ENCODE assay signal across 4 fruit fly cellular contexts in the genomic region with DNA sequence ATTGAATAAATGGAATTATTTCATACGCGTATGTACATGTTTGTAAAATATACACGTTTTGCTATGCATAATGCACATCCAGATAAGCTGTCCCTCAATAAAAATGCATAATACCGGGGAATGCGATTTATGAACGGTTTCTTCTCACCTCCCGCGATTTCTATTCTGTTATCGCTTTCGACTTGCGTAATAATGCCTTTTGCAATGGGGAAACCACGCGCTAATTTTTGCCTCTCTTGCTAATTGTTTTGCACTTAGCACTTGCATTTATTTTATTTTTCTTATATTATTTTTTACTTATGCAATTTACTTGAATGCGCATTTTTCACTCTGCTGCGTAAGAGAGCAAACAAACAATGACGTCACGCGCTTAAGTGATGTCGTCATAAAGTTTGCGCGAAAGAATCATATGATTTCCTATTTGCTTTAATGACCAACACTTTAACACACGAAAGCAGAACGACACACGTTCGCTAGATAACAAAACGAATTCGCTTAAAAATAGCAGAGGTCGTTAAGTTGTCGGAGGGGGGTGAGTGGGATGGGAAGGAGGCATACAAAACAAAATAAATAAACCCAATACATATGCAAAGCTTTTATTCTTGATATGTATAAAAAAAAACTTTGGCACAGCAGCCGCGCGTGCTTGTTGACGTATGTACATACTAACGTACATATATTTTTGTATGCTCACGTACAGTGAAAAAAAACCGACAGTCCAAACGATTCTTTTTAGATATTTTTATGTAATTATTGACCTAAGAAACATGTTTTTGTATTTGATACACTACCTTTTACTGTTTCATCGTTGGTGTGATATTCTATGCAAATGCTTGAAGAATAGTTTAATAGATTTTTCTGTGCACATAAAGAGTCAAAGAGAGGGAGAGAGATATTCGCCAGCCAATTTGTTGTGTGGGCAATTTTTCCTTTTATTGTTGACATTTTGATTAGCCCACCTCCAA.
TF ChIP-seq lines count a peak whose summit lies in the region.

No protein-coding gene starts in this region.

TF ChIP-seq in whole organism, adult, 20 proteins besides CTCF, POLR2A, EP300 and RAD21 (continued from another document):
- TF ChIP-seq cic (GFP tag; optimal IDR thresholded peaks at IDR 0.05; lab: Kevin White, UChicago) (peak; percentile 57), CG14711 (tag; optimal IDR thresholded peaks at IDR 0.05; lab: Kevin White, UChicago) (peak; percentile 55), cnc (optimal IDR thresholded peaks at IDR 0.05; lab: Kevin White, UChicago) (peak in 1 of 2 experiments; percentile 51), toe (GFP tag; optimal IDR thresholded peaks at IDR 0.05; lab: Kevin White, UChicago) (no peak), CG7045 (GFP tag; optimal IDR thresholded peaks at IDR 0.05; lab: Kevin White, UChicago) (peak; percentile 14)
TF ChIP-seq in whole organism, adult: peak in this region for 15.

TF ChIP-seq in whole organism, embryonic, 481 proteins besides CTCF, POLR2A, EP300 and RAD21 (continued from another document and continues in another):
- 0 out of 2 replicates have a peak, but pooled peaks have one; percentile 22 for TF ChIP-seq Ptx1 (GFP tag; IDR thresholded peaks at IDR 0.05; lab: Robert Waterston, UW)
- TF ChIP-seq zen (tag; optimal IDR thresholded peaks at IDR 0.05; lab: Kevin White, UChicago): no peak
- TF ChIP-seq CG2120 (GFP tag; optimal IDR thresholded peaks at IDR 0.05; lab: Kevin White, UChicago): peak; percentile 91
- TF ChIP-seq CG32532 (GFP tag; IDR thresholded peaks at IDR 0.05; lab: Robert Waterston, UW): no peak
- TF ChIP-seq repo (GFP tag; optimal IDR thresholded peaks at IDR 0.05; lab: Kevin White, UChicago): peak; percentile 28
- peak; percentile 69 for TF ChIP-seq ems (GFP tag; optimal IDR thresholded peaks at IDR 0.05; lab: Kevin White, UChicago)
- TF ChIP-seq PHDP (tag; optimal IDR thresholded peaks at IDR 0.05; lab: Kevin White, UChicago): peak; percentile 72
- TF ChIP-seq Ada2b (GFP tag; IDR thresholded peaks at IDR 0.05; lab: Robert Waterston, UW): no peak
- no peak for TF ChIP-seq tna (GFP tag; IDR thresholded peaks at IDR 0.05; lab: Robert Waterston, UW; ENCODE audit: partially characterized antibody)
- no peak for TF ChIP-seq Fer2 (tag; optimal IDR thresholded peaks at IDR 0.05; lab: Kevin White, UChicago)
- peak; percentile 72 for TF ChIP-seq eyg (GFP tag; optimal IDR thresholded peaks at IDR 0.05; lab: Kevin White, UChicago)
- TF ChIP-seq Ets65A (GFP tag; lab: Kevin White, UChicago): peak; percentile 78
- TF ChIP-seq CG16863 (GFP tag; optimal IDR thresholded peaks at IDR 0.05; lab: Kevin White, UChicago): peak; percentile 19
- no peak for TF ChIP-seq lola (GFP tag; optimal IDR thresholded peaks at IDR 0.05; lab: Kevin White, UChicago)
- no peak for TF ChIP-seq Hr39 (optimal IDR thresholded peaks at IDR 0.05; lab: Kevin White, UChicago)
- TF ChIP-seq CG17612 (GFP tag; IDR thresholded peaks at IDR 0.05; lab: Robert Waterston, UW): no peak
- TF ChIP-seq Stat92E (GFP tag; optimal IDR thresholded peaks at IDR 0.05; lab: Kevin White, UChicago): no peak
- TF ChIP-seq tio (GFP tag; optimal IDR thresholded peaks at IDR 0.05; lab: Kevin White, UChicago): peak; percentile 43
- peak; percentile 26 for TF ChIP-seq Hr3 (GFP tag; optimal IDR thresholded peaks at IDR 0.05; lab: Kevin White, UChicago)
- TF ChIP-seq MESR4 (GFP tag; optimal IDR thresholded peaks at IDR 0.05; lab: Kevin White, UChicago): no peak
- TF ChIP-seq CG13775 (GFP tag; optimal IDR thresholded peaks at IDR 0.05; lab: Kevin White, UChicago): peak; percentile 53
- TF ChIP-seq ttk (GFP tag; IDR thresholded peaks at IDR 0.05; lab: Robert Waterston, UW): no peak
- TF ChIP-seq trh (GFP tag; optimal IDR thresholded peaks at IDR 0.05; lab: Kevin White, UChicago): no peak
- no peak for TF ChIP-seq CG7271 (tag; optimal IDR thresholded peaks at IDR 0.05; lab: Kevin White, UChicago)
- peak; percentile 4 for TF ChIP-seq sima (GFP tag; optimal IDR thresholded peaks at IDR 0.05; lab: Kevin White, UChicago)
- no peak for TF ChIP-seq Dip2 (GFP tag; IDR thresholded peaks at IDR 0.05; lab: Robert Waterston, UW)
- TF ChIP-seq Chrac-16 (GFP tag; optimal IDR thresholded peaks at IDR 0.05; lab: Kevin White, UChicago): peak; percentile 40
- no peak for TF ChIP-seq ATbp (GFP tag; optimal IDR thresholded peaks at IDR 0.05; lab: Kevin White, UChicago)
- TF ChIP-seq lab (GFP tag; optimal IDR thresholded peaks at IDR 0.05; lab: Kevin White, UChicago): peak; percentile 88
- TF ChIP-seq CG6683 (GFP tag; optimal IDR thresholded peaks at IDR 0.05; lab: Kevin White, UChicago): no peak
- TF ChIP-seq CG7928 (GFP tag; optimal IDR thresholded peaks at IDR 0.05; lab: Kevin White, UChicago): peak; percentile 54
- peak; percentile 23 for TF ChIP-seq CG1647 (GFP tag; optimal IDR thresholded peaks at IDR 0.05; lab: Kevin White, UChicago)
- peak; percentile 20 for TF ChIP-seq Atf3 (GFP tag; optimal IDR thresholded peaks at IDR 0.05; lab: Kevin White, UChicago)
- peak; percentile 74 for TF ChIP-seq gem (tag; optimal IDR thresholded peaks at IDR 0.05; lab: Kevin White, UChicago)
- no peak for TF ChIP-seq BEAF-32 (GFP tag; optimal IDR thresholded peaks at IDR 0.05; lab: Kevin White, UChicago)
- peak; percentile 65 for TF ChIP-seq CG10147 (GFP tag; optimal IDR thresholded peaks at IDR 0.05; lab: Kevin White, UChicago)
- TF ChIP-seq Asciz (GFP tag; optimal IDR thresholded peaks at IDR 0.05; lab: Kevin White, UChicago): peak; percentile 20
- TF ChIP-seq Fer1 (GFP tag; optimal IDR thresholded peaks at IDR 0.05; lab: Kevin White, UChicago): peak; percentile 76
- TF ChIP-seq Hmx (GFP tag; optimal IDR thresholded peaks at IDR 0.05; lab: Kevin White, UChicago): no peak

TF ChIP-seq in whole organism, prepupa, 60 proteins besides CTCF, POLR2A, EP300 and RAD21 (continued from another document and continues in another):
- no peak for TF ChIP-seq CG8319 (GFP tag; optimal IDR thresholded peaks at IDR 0.05; lab: Kevin White, UChicago)
- TF ChIP-seq Eip75B (GFP tag; optimal IDR thresholded peaks at IDR 0.05; lab: Kevin White, UChicago): peak; percentile 31
- peak in 1 of 2 experiments; percentile 81 for TF ChIP-seq salr (GFP tag; optimal IDR thresholded peaks at IDR 0.05; lab: Kevin White, UChicago)
- peak; percentile 58 for TF ChIP-seq Ets96B (tag; optimal IDR thresholded peaks at IDR 0.05; lab: Kevin White, UChicago)
- peak; percentile 83 for TF ChIP-seq net (GFP tag; optimal IDR thresholded peaks at IDR 0.05; lab: Kevin White, UChicago)
- no peak for TF ChIP-seq Hr38 (GFP tag; optimal IDR thresholded peaks at IDR 0.05; lab: Kevin White, UChicago)
- peak; percentile 76 for TF ChIP-seq CG3919 (GFP tag; optimal IDR thresholded peaks at IDR 0.05; lab: Kevin White, UChicago)
- TF ChIP-seq cyc (GFP tag; optimal IDR thresholded peaks at IDR 0.05; lab: Kevin White, UChicago): peak; percentile 45
- peak; percentile 92 for TF ChIP-seq vri (GFP tag; optimal IDR thresholded peaks at IDR 0.05; lab: Kevin White, UChicago)
- peak; percentile 61 for TF ChIP-seq CG11762 (GFP tag; optimal IDR thresholded peaks at IDR 0.05; lab: Kevin White, UChicago; ENCODE audit: insufficient read depth)
- TF ChIP-seq CG6276 (GFP tag; optimal IDR thresholded peaks at IDR 0.05; lab: Kevin White, UChicago): peak; percentile 54
- peak; percentile 47 for TF ChIP-seq CG31627 (GFP tag; optimal IDR thresholded peaks at IDR 0.05; lab: Kevin White, UChicago)
- TF ChIP-seq CG9139 (GFP tag; optimal IDR thresholded peaks at IDR 0.05; lab: Kevin White, UChicago): peak; percentile 10
- TF ChIP-seq CG6854 (GFP tag; optimal IDR thresholded peaks at IDR 0.05; lab: Kevin White, UChicago): no peak
- TF ChIP-seq Ets21C (GFP tag; optimal IDR thresholded peaks at IDR 0.05; lab: Kevin White, UChicago): peak; percentile 25
- TF ChIP-seq pdm3 (GFP tag; optimal IDR thresholded peaks at IDR 0.05; lab: Kevin White, UChicago): peak; percentile 74
- peak; percentile 51 for TF ChIP-seq CG34406 (GFP tag; optimal IDR thresholded peaks at IDR 0.05; lab: Kevin White, UChicago)
- peak; percentile 67 for TF ChIP-seq achi (GFP tag; optimal IDR thresholded peaks at IDR 0.05; lab: Kevin White, UChicago)
- peak; percentile 28 for TF ChIP-seq dac (GFP tag; optimal IDR thresholded peaks at IDR 0.05; lab: Kevin White, UChicago)
- TF ChIP-seq esn (GFP tag; optimal IDR thresholded peaks at IDR 0.05; lab: Kevin White, UChicago): peak; percentile 52
- peak; percentile 33 for TF ChIP-seq CG6808 (GFP tag; optimal IDR thresholded peaks at IDR 0.05; lab: Kevin White, UChicago)
- 0 out of 3 replicates have a peak, but pooled peaks have one; percentile 19 for TF ChIP-seq CG8119 (GFP tag; IDR thresholded peaks at IDR 0.05; lab: Robert Waterston, UW)
- peak; percentile 56 for TF ChIP-seq Hr39 (GFP tag; optimal IDR thresholded peaks at IDR 0.05; lab: Kevin White, UChicago)
- TF ChIP-seq Eip78C (GFP tag; lab: Kevin White, UChicago): peak; percentile 91
- peak; percentile 67 for TF ChIP-seq Sox14 (GFP tag; optimal IDR thresholded peaks at IDR 0.05; lab: Kevin White, UChicago)
- TF ChIP-seq Eip93F (GFP tag; optimal IDR thresholded peaks at IDR 0.05; lab: Kevin White, UChicago): peak; percentile 18
- no peak for TF ChIP-seq CG6163 (GFP tag; IDR thresholded peaks at IDR 0.05; lab: Robert Waterston, UW)
- peak; percentile 11 for TF ChIP-seq Sox15 (GFP tag; optimal IDR thresholded peaks at IDR 0.05; lab: Kevin White, UChicago)
- TF ChIP-seq Gug (GFP tag; IDR thresholded peaks at IDR 0.05; lab: Robert Waterston, UW): no peak
- peak; percentile 88 for TF ChIP-seq CG32006 (GFP tag; optimal IDR thresholded peaks at IDR 0.05; lab: Kevin White, UChicago)
- no peak for TF ChIP-seq CG15336 (GFP tag; IDR thresholded peaks at IDR 0.05; lab: Robert Waterston, UW)
- TF ChIP-seq CG16779 (tag; optimal IDR thresholded peaks at IDR 0.05; lab: Kevin White, UChicago): no peak
- TF ChIP-seq Lpt (GFP tag; optimal IDR thresholded peaks at IDR 0.05; lab: Kevin White, UChicago): peak; percentile 67
- TF ChIP-seq CG3032 (tag; optimal IDR thresholded peaks at IDR 0.05; lab: Kevin White, UChicago): peak; percentile 29
- TF ChIP-seq eg (GFP tag; IDR thresholded peaks at IDR 0.05; lab: Robert Waterston, UW): no peak
- TF ChIP-seq dsx (GFP tag; optimal IDR thresholded peaks at IDR 0.05; lab: Kevin White, UChicago; ENCODE audit: poor library complexity, severe bottlenecking): no peak
- TF ChIP-seq CG7368 (GFP tag; optimal IDR thresholded peaks at IDR 0.05; lab: Kevin White, UChicago): peak; percentile 51
- peak; percentile 10 for TF ChIP-seq CG11902 (GFP tag; optimal IDR thresholded peaks at IDR 0.05; lab: Kevin White, UChicago)
- peak; percentile 50 for TF ChIP-seq spab (GFP tag; optimal IDR thresholded peaks at IDR 0.05; lab: Kevin White, UChicago)
- peak; percentile 44 for TF ChIP-seq fd85E (GFP tag; optimal IDR thresholded peaks at IDR 0.05; lab: Kevin White, UChicago)

TF ChIP-seq in whole organism, wandering third instar larva, 38 proteins besides CTCF, POLR2A, EP300 and RAD21 (continued from another document):
- TF ChIP-seq brk (GFP tag; optimal IDR thresholded peaks at IDR 0.05; lab: Kevin White, UChicago) (peak; percentile 27), ey (GFP tag; optimal IDR thresholded peaks at IDR 0.05; lab: Kevin White, UChicago) (peak; percentile 64), Hr83 (GFP tag; optimal IDR thresholded peaks at IDR 0.05; lab: Kevin White, UChicago; ENCODE audit: poor library complexity, severe bottlenecking) (no peak), fru (GFP tag; optimal IDR thresholded peaks at IDR 0.05; lab: Kevin White, UChicago) (peak; percentile 59), CG32264 (GFP tag; optimal IDR thresholded peaks at IDR 0.05; lab: Kevin White, UChicago) (no peak), Jra (GFP tag; optimal IDR thresholded peaks at IDR 0.05; lab: Kevin White, UChicago) (no peak), lola (GFP tag; optimal IDR thresholded peaks at IDR 0.05; lab: Kevin White, UChicago) (no peak), tai (GFP tag; optimal IDR thresholded peaks at IDR 0.05; lab: Kevin White, UChicago) (no peak), woc (GFP tag; optimal IDR thresholded peaks at IDR 0.05; lab: Kevin White, UChicago) (peak; percentile 8), Rel (GFP tag; optimal IDR thresholded peaks at IDR 0.05; lab: Kevin White, UChicago) (no peak), Rel (tag; optimal IDR thresholded peaks at IDR 0.05; lab: Kevin White, UChicago) (peak; percentile 84), N (GFP tag; optimal IDR thresholded peaks at IDR 0.05; lab: Kevin White, UChicago) (no peak), Sp1 (GFP tag; optimal IDR thresholded peaks at IDR 0.05; lab: Kevin White, UChicago) (peak; percentile 12), Dfd (GFP tag; optimal IDR thresholded peaks at IDR 0.05; lab: Kevin White, UChicago) (no peak), Vsx2 (GFP tag; optimal IDR thresholded peaks at IDR 0.05; lab: Kevin White, UChicago; ENCODE audit: partially characterized antibody) (no peak), psq (GFP tag; optimal IDR thresholded peaks at IDR 0.05; lab: Kevin White, UChicago) (no peak), dmrt93B (GFP tag; optimal IDR thresholded peaks at IDR 0.05; lab: Kevin White, UChicago) (peak; percentile 25)
